Worm (Caenorhabditis elegans): ENCODE results near the gene syx-5.
A peak's percentile ranks its signal among the peaks of the same experiment; 100 is the strongest.

syx-5 gene

DNA sequence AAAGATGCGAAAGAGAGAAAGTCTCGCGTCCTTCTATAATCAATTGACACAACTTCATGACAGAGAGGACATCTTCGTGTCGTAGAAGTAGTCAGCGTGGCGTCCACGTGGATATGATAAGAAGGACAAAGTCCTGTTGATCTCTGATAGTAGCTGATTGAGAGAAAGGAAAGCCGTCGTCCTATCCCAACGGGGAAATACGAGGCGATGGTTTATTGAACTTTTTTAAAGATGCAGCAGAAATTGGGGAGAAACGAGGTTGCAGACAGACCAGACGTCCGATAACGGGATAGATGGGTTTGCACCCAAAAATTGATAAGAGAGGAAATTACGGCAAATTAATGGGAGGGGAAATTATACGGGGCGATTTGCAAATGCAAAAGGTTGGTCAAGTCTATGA, 37.8 kb downstream of the syx-5 start:
- TF ChIP-seq egl-27 (tag; optimal IDR thresholded peaks at IDR 0.05) (no peak), daf-12 (tag; optimal IDR thresholded peaks at IDR 0.05) (no peak), spr-3 (GFP tag; optimal IDR thresholded peaks at IDR 0.05) (no peak), skn-1 (tag; optimal IDR thresholded peaks at IDR 0.05) (no peak), madf-5 (GFP tag; IDR thresholded peaks at IDR 0.05) (no peak), F37D6.2 (tag; optimal IDR thresholded peaks at IDR 0.05) (no peak), fos-1 (tag; optimal IDR thresholded peaks at IDR 0.05) (no peak), daf-16 (GFP tag; optimal IDR thresholded peaks at IDR 0.05) (no peak), daf-16 (tag; optimal IDR thresholded peaks at IDR 0.05) (no peak), gei-8 (GFP tag; optimal IDR thresholded peaks at IDR 0.05) (peak; percentile 86), mep-1 (tag; optimal IDR thresholded peaks at IDR 0.05) (peak; percentile 48), Y48G9A.11 (GFP tag; IDR thresholded peaks at IDR 0.05) (no peak), hlh-11 (tag; optimal IDR thresholded peaks at IDR 0.05) (peak; percentile 89), ctbp-1 (GFP tag; IDR thresholded peaks at IDR 0.05) (peak; percentile 45; the same call in 1 of the 2 replicates), rbr-2 (tag; optimal IDR thresholded peaks at IDR 0.05) (peak; percentile 6), mdt-29 (GFP tag; IDR thresholded peaks at IDR 0.05) (no peak), attf-4 (tag; optimal IDR thresholded peaks at IDR 0.05) (no peak), lir-3 (tag; optimal IDR thresholded peaks at IDR 0.05) (no peak), dpl-1 (GFP tag; optimal IDR thresholded peaks at IDR 0.05) (no peak), lin-15B (tag; optimal IDR thresholded peaks at IDR 0.05) (no peak), mxl-2 (GFP tag; conservative IDR thresholded peaks at IDR 0.05) (no peak), tag-97 (GFP tag; IDR thresholded peaks at IDR 0.05) (no peak), T26A8.4 (GFP tag; IDR thresholded peaks at IDR 0.05) (peak; percentile 34; the same call in 1 of the 2 replicates), saeg-2 (GFP tag; IDR thresholded peaks at IDR 0.05) (0 out of 2 replicates have a peak, but pooled peaks have one; percentile 24), ceh-20 (GFP tag; IDR thresholded peaks at IDR 0.05) (peak; percentile 75; the same call in 1 of the 2 replicates), ztf-7 (tag; optimal IDR thresholded peaks at IDR 0.05) (no peak), dmd-8 (GFP tag; IDR thresholded peaks at IDR 0.05) (no peak), daf-19 (GFP tag; conservative IDR thresholded peaks at IDR 0.05) (no peak), lin-39 (tag; optimal IDR thresholded peaks at IDR 0.05) (no peak), nhr-48 (tag; optimal IDR thresholded peaks at IDR 0.05) (peak; percentile 98), F49E8.2 (tag; optimal IDR thresholded peaks at IDR 0.05; ENCODE audit: borderline replicate concordance) (no peak), ceh-32 (tag; optimal IDR thresholded peaks at IDR 0.05; ENCODE audit: poor library complexity) (no peak), nhr-25 (tag; optimal IDR thresholded peaks at IDR 0.05; ENCODE audit: borderline replicate concordance, insufficient read depth) (peak; percentile 86), unc-62 (GFP tag; optimal IDR thresholded peaks at IDR 0.05 in 1 of 2) (peak in 1 of 2 experiments; percentile 95), unc-62 (tag; optimal IDR thresholded peaks at IDR 0.05) (no peak), set-16 (GFP tag; IDR thresholded peaks at IDR 0.05) (no peak), lin-1 (GFP tag; IDR thresholded peaks at IDR 0.05) (no peak), cey-2 (tag; optimal IDR thresholded peaks at IDR 0.05; ENCODE audit: borderline replicate concordance, insufficient read depth) (peak; percentile 94), T20F7.1 (GFP tag; optimal IDR thresholded peaks at IDR 0.05) (no peak), snpc-1.2 (GFP tag; IDR thresholded peaks at IDR 0.05) (no peak), aly-2 (tag; optimal IDR thresholded peaks at IDR 0.05) (no peak), dve-1 (tag; optimal IDR thresholded peaks at IDR 0.05; ENCODE audit: insufficient read depth) (peak; percentile 81), dmd-6 (GFP tag; IDR thresholded peaks at IDR 0.05) (peak; percentile 87), nhr-41 (GFP tag; IDR thresholded peaks at IDR 0.05) (no peak), jun-1 (tag; optimal IDR thresholded peaks at IDR 0.05) (no peak), nhr-28 (tag; optimal IDR thresholded peaks at IDR 0.05) (peak; percentile 86), ceh-44 (GFP tag; IDR thresholded peaks at IDR 0.05) (no peak), hlh-30 (tag; optimal IDR thresholded peaks at IDR 0.05; ENCODE audit: insufficient read depth) (peak; percentile 69), lim-7 (GFP tag; IDR thresholded peaks at IDR 0.05) (no peak), lin-13 (GFP tag; optimal IDR thresholded peaks at IDR 0.05) (no peak), mxl-3 (GFP tag; optimal IDR thresholded peaks at IDR 0.05) (peak; percentile 99)
